Fruit fly (Drosophila melanogaster) whole organism: ENCODE data around the gene Targ3.

Experiments used
- CG8478 ChIP-seq: fragments of >200 bp; optimal IDR thresholded peaks from 2 replicates; lab custom pipeline; 2018; ENCODE audit warnings: inconsistent platforms
- Dll ChIP-seq: fragments of >200 bp; optimal IDR thresholded peaks from 2 replicates; lab custom pipeline; 2017
- EcR ChIP-seq, 2 experiments: fragments of >200 bp; optimal IDR thresholded peaks; 2 replicates each; lab custom pipeline; 2017; ENCODE audit warnings: missing biosample characterization in 2 of 2, missing genetic modification characterization in 2 of 2, missing genetic modification reagents in 2 of 2

dm6 chr3L:21194392-21194925, 2.2 kb upstream of the Targ3 start:
- TF ChIP-seq CG8478 (no peak), EcR (GFP tag; optimal IDR thresholded peaks at IDR 0.05; lab: Kevin White, UChicago) (no peak), Dll (lab: Kevin White, UChicago) (no peak)
